Worm (Caenorhabditis elegans) whole organism, midembryonic: ENCODE measurements around the gene str-232.

Experiments used
- klf-2 ChIP-seq: fragments of 200-800 bp; sonication (Bioruptor generic); conservative IDR thresholded peaks from 2 replicates; pipeline ENCODE4 v1.3.6; 2022; ENCODE audit warnings: missing genetic modification reagents, missing genetic modification characterization, missing compliant biosample characterization
- tab-1 ChIP-seq: fragments of 200-800 bp; sonication (Bioruptor generic); IDR thresholded peaks from 2 replicates; pipeline ENCODE4 v1.3.6; 2022; ENCODE audit warnings: missing genetic modification characterization, missing compliant biosample characterization

DNA sequence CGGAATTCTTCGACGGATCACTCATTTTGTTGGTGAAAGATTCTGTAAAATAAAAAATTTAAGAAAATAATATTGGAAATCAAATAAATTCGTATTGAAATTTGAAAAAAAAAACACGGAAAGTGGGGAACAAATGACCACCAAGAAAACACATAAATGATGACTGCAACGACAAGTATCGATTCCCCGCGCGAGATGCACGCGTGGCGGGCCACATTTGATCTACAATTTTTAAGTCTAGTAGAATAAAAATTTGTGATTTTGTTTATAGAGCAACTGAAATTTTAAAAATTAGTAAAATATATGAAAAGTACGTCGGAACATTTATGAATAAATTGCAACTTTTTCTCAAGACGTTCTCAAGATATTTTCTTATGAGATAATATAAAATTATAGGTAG is 39.5 kb upstream of the str-232 start, which contains the start of gene F14H3.4:
- TF ChIP-seq klf-2 = no peak
- TF ChIP-seq tab-1 = no peak
